Worm (Caenorhabditis elegans): ENCODE data around the gene C54F6.18.

ce11 chrV:7480949-7481348 is 44.8 kb upstream of the C54F6.18 start, which contains the start of gene C18B10.6:
- no peak for TF ChIP-seq ztf-11 (tag; optimal IDR thresholded peaks at IDR 0.05)
- no peak for TF ChIP-seq aly-2 (tag; optimal IDR thresholded peaks at IDR 0.05)
- no peak for TF ChIP-seq nhr-12 (tag; optimal IDR thresholded peaks at IDR 0.05)

Data from whole organism, L1 larva.